Worm (Caenorhabditis elegans) whole organism, mixed stage, embryonic: Measurements from ENCODE around the gene irld-4.

Experiments used
- M03D4.4 ChIP-seq: sonication (generic microtip); optimal IDR thresholded peaks from 2 replicates; lab custom pipeline; 2017; ENCODE audit warnings: mild to moderate bottlenecking, missing genetic modification characterization, missing compliant biosample characterization
- blmp-1 ChIP-seq: fragments of 150-350 bp; optimal IDR thresholded peaks from 2 replicates; lab custom pipeline; 2014; ENCODE audit warnings: missing biosample characterization, missing genetic modification characterization
- ces-1 ChIP-seq: fragments of 150-350 bp; optimal IDR thresholded peaks from 2 replicates; lab custom pipeline; 2014; ENCODE audit warnings: missing biosample characterization, missing genetic modification reagents, missing genetic modification characterization
- elt-3 ChIP-seq: fragments of 150-350 bp; optimal IDR thresholded peaks from 2 replicates; lab custom pipeline; 2014; ENCODE audit warnings: missing biosample characterization, missing genetic modification characterization
- pha-4 ChIP-seq: fragments of 150-350 bp; optimal IDR thresholded peaks from 2 replicates; lab custom pipeline; 2018; ENCODE audit warnings: missing biosample characterization, missing genetic modification reagents, missing genetic modification characterization

DNA sequence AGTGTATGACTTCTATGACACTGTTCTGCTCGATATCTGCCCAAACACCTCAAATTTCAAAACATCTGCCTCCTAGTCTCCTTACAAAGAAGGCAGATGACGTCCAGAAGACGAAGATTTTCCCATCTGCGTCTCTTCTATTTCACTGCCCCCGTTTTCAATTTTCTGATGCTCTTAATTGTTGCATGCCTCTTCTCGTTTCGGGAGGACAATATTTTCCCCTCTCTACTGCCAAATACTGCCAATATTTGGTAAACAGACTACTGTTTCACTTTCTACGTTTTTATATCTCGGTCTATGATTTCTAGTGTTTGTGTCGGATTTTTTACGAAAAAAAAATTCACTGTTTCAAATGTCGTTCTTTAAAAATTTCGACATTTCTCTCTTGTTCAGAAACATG is 28.5 kb downstream of the irld-4 start:
- TF ChIP-seq M03D4.4 (tag; lab: Kevin White, UChicago) (no peak), blmp-1 (tag; lab: Kevin White, UChicago) (no peak), elt-3 (tag; lab: Kevin White, UChicago) (no peak), pha-4 (tag; lab: Kevin White, UChicago) (no peak), ces-1 (GFP tag; lab: Kevin White, UChicago) (peak; percentile 61)
